Worm (Caenorhabditis elegans) whole organism, L4 larva: Measurements from ENCODE around the gene Y48B6A.5.

ENCODE experiments used
- F10B5.3 ChIP-seq: sonication (generic microtip); optimal IDR thresholded peaks from 2 replicates; lab custom pipeline; 2016; ENCODE audit warnings: mild to moderate bottlenecking, missing genetic modification characterization, missing compliant biosample characterization
- ZK337.2 ChIP-seq: fragments of 200-800 bp; sonication (Bioruptor generic); IDR thresholded peaks from 2 replicates; pipeline ENCODE4 v1.3.6; 2022; ENCODE audit warnings: missing genetic modification reagents, missing genetic modification characterization, missing compliant biosample characterization
- attf-4 ChIP-seq: sonication (generic microtip); optimal IDR thresholded peaks from 3 replicates; lab custom pipeline; 2017; ENCODE audit warnings: missing biosample characterization, missing genetic modification characterization
- mdl-1 ChIP-seq, 2 experiments: fragments of 150-350 bp in 1 of 2; sonication (generic microtip) in 1 of 2; optimal IDR thresholded peaks; 2 replicates each; lab custom pipeline; 2014 to 2017; ENCODE audit warnings: missing biosample characterization in 2 of 2, missing genetic modification characterization in 2 of 2
- nhr-111 ChIP-seq: fragments of 200-800 bp; sonication (Bioruptor generic); optimal IDR thresholded peaks from 2 replicates; lab custom pipeline; 2018; ENCODE audit warnings: mild to moderate bottlenecking, missing genetic modification characterization, missing compliant biosample characterization
- pha-4 ChIP-seq, 2 experiments: fragments of 150-350 bp in 1 of 2; fragments of 200-800 bp in 1 of 2; sonication (Bioruptor generic) in 1 of 2; IDR thresholded peaks in 1 of 2; optimal IDR thresholded peaks in 1 of 2; 2 replicates each; pipeline versions ENCODE4 v1.3.6 to Lab custom; 2014 to 2022; ENCODE audit warnings: missing genetic modification characterization in 2 of 2, missing genetic modification reagents in 2 of 2, missing biosample characterization in 1 of 2, missing compliant biosample characterization in 1 of 2
- rbr-2 ChIP-seq: sonication (generic microtip); optimal IDR thresholded peaks from 2 replicates; lab custom pipeline; 2016; ENCODE audit warnings: missing genotype, missing genetic modification characterization, missing compliant biosample characterization
- tra-1 ChIP-seq: fragments of 200-800 bp; sonication (Bioruptor generic); IDR thresholded peaks from 2 replicates; pipeline ENCODE4 v1.3.6; 2022; ENCODE audit warnings: missing genetic modification reagents, missing genetic modification characterization, missing compliant biosample characterization

- TF ChIP-seq attf-4 (tag; lab: Kevin White, UChicago) = no peak
- TF ChIP-seq nhr-111 (GFP tag; lab: Kevin White, UChicago) = no peak
- TF ChIP-seq mdl-1 (tag; optimal IDR thresholded peaks at IDR 0.05; lab: Kevin White, UChicago) = no peak
- no peak for TF ChIP-seq pha-4 (GFP tag; IDR thresholded peaks at IDR 0.05; lab: Robert Waterston, UW)
- no peak for TF ChIP-seq pha-4 (tag; optimal IDR thresholded peaks at IDR 0.05; lab: Kevin White, UChicago)
- TF ChIP-seq ZK337.2 = no peak
- no peak for TF ChIP-seq tra-1 (GFP tag; lab: Robert Waterston, UW)
- TF ChIP-seq F10B5.3 = no peak
- no peak for TF ChIP-seq rbr-2 (tag; lab: Kevin White, UChicago)
These were observed 43.1 kb upstream of the Y48B6A.5 start for ce11 chrII:14218142-14218541.
